Worm (Caenorhabditis elegans) whole organism, early embryonic: ENCODE data around the gene F46C3.6.

Experiments
- F13C5.2 ChIP-seq: sonication (generic microtip); optimal IDR thresholded peaks from 2 replicates; lab custom pipeline; 2017; ENCODE audit warnings: mild to moderate bottlenecking, missing genetic modification characterization, inconsistent platforms, missing compliant biosample characterization
- aly-1 ChIP-seq: sonication (generic microtip); optimal IDR thresholded peaks from 2 replicates; lab custom pipeline; 2016; ENCODE audit warnings: missing genetic modification characterization, missing compliant biosample characterization
- ama-1 ChIP-seq: fragments of 150-350 bp; optimal IDR thresholded peaks from 2 replicates; lab custom pipeline; 2014
- ceh-13 ChIP-seq: fragments of 200-800 bp; sonication (Bioruptor generic); optimal IDR thresholded peaks from 2 replicates; lab custom pipeline; 2018; ENCODE audit warnings: mild to moderate bottlenecking, missing genetic modification characterization, missing compliant biosample characterization
- ceh-36 ChIP-seq: sonication (generic microtip); optimal IDR thresholded peaks from 2 replicates; lab custom pipeline; 2016; ENCODE audit warnings: missing genetic modification characterization, inconsistent platforms, missing compliant biosample characterization
- ets-7 ChIP-seq: sonication (generic microtip); optimal IDR thresholded peaks from 2 replicates; lab custom pipeline; 2016; ENCODE audit warnings: missing genotype, missing genetic modification characterization, missing compliant biosample characterization
- flt-1 ChIP-seq: fragments of 200-800 bp; sonication (Bioruptor generic); IDR thresholded peaks from 2 replicates; pipeline ENCODE4 v1.3.6; 2022; ENCODE audit warnings: missing genetic modification characterization, missing compliant biosample characterization
- hmbx-1 ChIP-seq: sonication (generic microtip); optimal IDR thresholded peaks from 2 replicates; lab custom pipeline; 2016; ENCODE audit warnings: mild to moderate bottlenecking, missing genetic modification characterization, missing compliant biosample characterization
- hmg-4 ChIP-seq: fragments of 200-800 bp; sonication (Bioruptor generic); optimal IDR thresholded peaks from 2 replicates; lab custom pipeline; 2018; ENCODE audit warnings: mild to moderate bottlenecking, missing genetic modification characterization, missing compliant biosample characterization
- hnd-1 ChIP-seq: sonication (generic microtip); optimal IDR thresholded peaks from 2 replicates; lab custom pipeline; 2016; ENCODE audit warnings: missing genetic modification characterization, missing compliant biosample characterization
- pes-1 ChIP-seq: fragments of 200-800 bp; sonication (Bioruptor generic); IDR thresholded peaks from 2 replicates; pipeline ENCODE4 v1.3.6; 2022; ENCODE audit warnings: missing genetic modification reagents, missing genetic modification characterization, missing compliant biosample characterization
- scrt-1 ChIP-seq: fragments of 200-800 bp; sonication (Bioruptor generic); IDR thresholded peaks from 2 replicates; pipeline ENCODE4 v1.3.6; 2022; ENCODE audit warnings: missing genetic modification characterization, missing compliant biosample characterization
- sea-1 ChIP-seq: fragments of 200-800 bp; sonication (Bioruptor generic); conservative IDR thresholded peaks from 2 replicates; pipeline ENCODE4 v1.3.6; 2022; ENCODE audit warnings: missing genetic modification characterization, missing compliant biosample characterization
- tbx-11 ChIP-seq: fragments of 200-800 bp; sonication (Bioruptor generic); IDR thresholded peaks from 2 replicates; pipeline ENCODE4 v1.3.6; 2022; ENCODE audit warnings: missing genetic modification characterization, missing compliant biosample characterization
- tbx-37 ChIP-seq: fragments of 200-800 bp; sonication (Bioruptor generic); conservative IDR thresholded peaks from 2 replicates; pipeline ENCODE4 v1.3.6; 2022; ENCODE audit warnings: missing genetic modification reagents, missing genetic modification characterization, missing compliant biosample characterization
- tra-4 ChIP-seq: sonication (generic microtip); optimal IDR thresholded peaks from 2 replicates; lab custom pipeline; 2017; ENCODE audit warnings: missing genetic modification characterization, missing compliant biosample characterization

The F46C3.6 gene

ce11 chrX:11405908-11406307, 14.0 kb downstream of the F46C3.6 start, which contains the start of gene slo-2:
Gene slo-2 (minus strand): TSS chrX:11405931.
- no peak for TF ChIP-seq flt-1 (GFP tag; lab: Robert Waterston, UW)
- TF ChIP-seq aly-1 (tag; lab: Kevin White, UChicago), result no peak
- no peak for TF ChIP-seq ceh-13

ce11 chrX:11400467-11401184, 19.2 kb downstream of the F46C3.6 start:
- TF ChIP-seq hnd-1, result no peak
- no peak for TF ChIP-seq scrt-1 (GFP tag; lab: Robert Waterston, UW)
- no peak for TF ChIP-seq ets-7 (tag; lab: Kevin White, UChicago)
- no peak for TF ChIP-seq sea-1 (GFP tag; lab: Robert Waterston, UW)
- TF ChIP-seq flt-1 (GFP tag; lab: Robert Waterston, UW), result no peak
- no peak for TF ChIP-seq tbx-37 (GFP tag; lab: Robert Waterston, UW)
- no peak for TF ChIP-seq pes-1 (GFP tag; lab: Robert Waterston, UW)
- TF ChIP-seq aly-1 (tag; lab: Kevin White, UChicago), result no peak
- TF ChIP-seq ama-1 (lab: Kevin White, UChicago), result no peak
- TF ChIP-seq tra-4 (tag; lab: Kevin White, UChicago), result no peak
- TF ChIP-seq ceh-13, result no peak

- TF ChIP-seq tbx-11 (GFP tag; lab: Robert Waterston, UW) (no peak), flt-1 (GFP tag; lab: Robert Waterston, UW) (no peak), scrt-1 (GFP tag; lab: Robert Waterston, UW) (no peak), hmg-4 (GFP tag; lab: Kevin White, UChicago) (no peak), F13C5.2 (no peak), tbx-37 (GFP tag; lab: Robert Waterston, UW) (no peak), ceh-13 (no peak), ceh-36 (tag; lab: Kevin White, UChicago) (no peak), pes-1 (GFP tag; lab: Robert Waterston, UW) (no peak), sea-1 (GFP tag; lab: Robert Waterston, UW) (no peak), tra-4 (tag; lab: Kevin White, UChicago) (no peak)
Observed at ce11 chrX:11392924-11393323, 26.9 kb downstream of the F46C3.6 start, which contains the start of gene prx-12. Gene prx-12 (plus strand): TSS chrX:11393294.

- TF ChIP-seq F13C5.2 (no peak), sea-1 (GFP tag; lab: Robert Waterston, UW) (no peak), hmg-4 (GFP tag; lab: Kevin White, UChicago) (no peak)
Observed at ce11 chrX:11387723-11388330, 32.0 kb downstream of the F46C3.6 start.

ce11 chrX:11386903-11387302, 33.0 kb downstream of the F46C3.6 start:
- no peak for TF ChIP-seq tra-4 (tag; lab: Kevin White, UChicago)
- TF ChIP-seq tbx-11 (GFP tag; lab: Robert Waterston, UW), result no peak
- TF ChIP-seq F13C5.2, result no peak
- TF ChIP-seq ceh-36 (tag; lab: Kevin White, UChicago), result no peak

ce11 chrX:11385916-11386315, 34.0 kb downstream of the F46C3.6 start:
- TF ChIP-seq tra-4 (tag; lab: Kevin White, UChicago) (no peak), ceh-36 (tag; lab: Kevin White, UChicago) (no peak), aly-1 (tag; lab: Kevin White, UChicago) (no peak), tbx-37 (GFP tag; lab: Robert Waterston, UW) (no peak), flt-1 (GFP tag; lab: Robert Waterston, UW) (no peak)

- TF ChIP-seq hnd-1, result no peak
- peak; percentile 40; the same call in 1 of the 2 replicates for TF ChIP-seq tbx-37 (GFP tag; lab: Robert Waterston, UW)
Observed at ce11 chrX:11384534-11385441, 35.1 kb downstream of the F46C3.6 start, which contains the start of the genes F08B12.11 and prmn-1. Gene F08B12.11 (plus strand): TSS chrX:11385054. Gene prmn-1 (plus strand): TSS chrX:11385084.

- TF ChIP-seq hmg-4 (GFP tag; lab: Kevin White, UChicago), result no peak
- no peak for TF ChIP-seq tra-4 (tag; lab: Kevin White, UChicago)
- no peak for TF ChIP-seq sea-1 (GFP tag; lab: Robert Waterston, UW)
- TF ChIP-seq tbx-11 (GFP tag; lab: Robert Waterston, UW), result no peak
- no peak for TF ChIP-seq hnd-1
- TF ChIP-seq flt-1 (GFP tag; lab: Robert Waterston, UW), result no peak
- TF ChIP-seq ama-1 (lab: Kevin White, UChicago), result no peak
- TF ChIP-seq hmbx-1 (tag; lab: Kevin White, UChicago), result no peak
- no peak for TF ChIP-seq scrt-1 (GFP tag; lab: Robert Waterston, UW)
- no peak for TF ChIP-seq pes-1 (GFP tag; lab: Robert Waterston, UW)
- no peak for TF ChIP-seq ceh-36 (tag; lab: Kevin White, UChicago)
- no peak for TF ChIP-seq aly-1 (tag; lab: Kevin White, UChicago)
- TF ChIP-seq ceh-13, result no peak
Observed at ce11 chrX:11383359-11383758, 36.5 kb downstream of the F46C3.6 start.
